Worm (Caenorhabditis elegans) whole organism, L1 larva: Measurements from ENCODE around the gene srv-9.

Source experiments
- dpl-1 ChIP-seq, 3 experiments: fragments of 150-350 bp in 2 of 3; sonication (generic microtip) in 1 of 3; optimal IDR thresholded peaks; 2 replicates each; lab custom pipeline; 2014 to 2017; ENCODE audit warnings: missing biosample characterization in 3 of 3, missing genetic modification characterization in 3 of 3, missing genetic modification reagents in 3 of 3
- efl-1 ChIP-seq, 4 experiments: fragments of 150-350 bp; optimal IDR thresholded peaks in 3 of 4; peaks in 1 of 4; 1 replicate in 1 of 4; 2 replicates in 3 of 4; lab custom pipeline; 2014; ENCODE audit warnings: missing biosample characterization in 2 of 4, missing genetic modification characterization in 2 of 4, missing genetic modification reagents in 2 of 4
- lin-35 ChIP-seq, 2 experiments: fragments of 150-350 bp; optimal IDR thresholded peaks; 2 replicates each; lab custom pipeline; 2014; ENCODE audit warnings: missing biosample characterization in 2 of 2, missing genetic modification characterization in 2 of 2, missing genetic modification reagents in 2 of 2
- lin-39 ChIP-seq: fragments of 150-350 bp; optimal IDR thresholded peaks from 2 replicates; lab custom pipeline; 2014; ENCODE audit warnings: missing biosample characterization, missing genetic modification reagents, missing genetic modification characterization
- mdl-1 ChIP-seq, 2 experiments: fragments of 150-350 bp; optimal IDR thresholded peaks; 2 replicates each; lab custom pipeline; 2014 to 2017; ENCODE audit warnings: missing biosample characterization in 2 of 2, missing genetic modification characterization in 2 of 2, inconsistent platforms in 1 of 2
- nhr-77 ChIP-seq: fragments of 150-350 bp; optimal IDR thresholded peaks from 2 replicates; lab custom pipeline; 2014; ENCODE audit warnings: missing biosample characterization, missing genetic modification characterization
- snpc-4 ChIP-seq: fragments of 150-350 bp; optimal IDR thresholded peaks from 2 replicates; lab custom pipeline; 2014; ENCODE audit warnings: missing biosample characterization, missing genetic modification characterization

- TF ChIP-seq nhr-77 (tag; lab: Kevin White, UChicago), result no peak
- TF ChIP-seq lin-35 (GFP tag; optimal IDR thresholded peaks at IDR 0.05; lab: Kevin White, UChicago), result no peak
- TF ChIP-seq efl-1 (optimal IDR thresholded peaks at IDR 0.05; lab: Kevin White, UChicago), result no peak
- peak in 1 of 2 experiments; percentile 86 for TF ChIP-seq efl-1 (GFP tag; optimal IDR thresholded peaks at IDR 0.05 in 1 of 2; lab: Kevin White, UChicago)
- no peak for TF ChIP-seq snpc-4 (tag; lab: Kevin White, UChicago)
- TF ChIP-seq dpl-1 (GFP tag; optimal IDR thresholded peaks at IDR 0.05; lab: Kevin White, UChicago), result no peak
- no peak for TF ChIP-seq lin-39 (tag; lab: Kevin White, UChicago)
- TF ChIP-seq mdl-1 (tag; optimal IDR thresholded peaks at IDR 0.05; lab: Kevin White, UChicago), result no peak
Observed at ce11 chrV:13396426-13396825, 26.5 kb downstream of the srv-9 start.
